Fruit fly (Drosophila melanogaster): Measurements from ENCODE around the gene CG7730.

CG7730 gene

dm6 chr3L:16981114-16981648 lies 46.1 kb upstream of the CG7730 start (continued):
- TF ChIP-seq CG3065 (GFP tag; optimal IDR thresholded peaks at IDR 0.05) = no peak
- TF ChIP-seq E2f2 (GFP tag; IDR thresholded peaks at IDR 0.05) = no peak
- no peak for TF ChIP-seq Poxn (GFP tag; IDR thresholded peaks at IDR 0.05)
- TF ChIP-seq pnt (GFP tag; optimal IDR thresholded peaks at IDR 0.05) = no peak
- no peak for TF ChIP-seq CG1832 (GFP tag; optimal IDR thresholded peaks at IDR 0.05)
- TF ChIP-seq schlank (tag; optimal IDR thresholded peaks at IDR 0.05) = no peak
- no peak for TF ChIP-seq Trl (optimal IDR thresholded peaks at IDR 0.05)
- TF ChIP-seq Trl (GFP tag; optimal IDR thresholded peaks at IDR 0.05) = no peak
- TF ChIP-seq CG14441 (GFP tag; IDR thresholded peaks at IDR 0.05) = no peak
- TF ChIP-seq CG8359 (GFP tag; optimal IDR thresholded peaks at IDR 0.05; ENCODE audit: borderline replicate concordance) = peak; percentile 100
- no peak for TF ChIP-seq vfl (GFP tag; optimal IDR thresholded peaks at IDR 0.05)
- TF ChIP-seq CG8388 (GFP tag; optimal IDR thresholded peaks at IDR 0.05) = no peak
- no peak for TF ChIP-seq CG1792 (GFP tag; optimal IDR thresholded peaks at IDR 0.05)
- no peak for TF ChIP-seq sc (optimal IDR thresholded peaks at IDR 0.05)
- no peak for TF ChIP-seq sc (GFP tag; optimal IDR thresholded peaks at IDR 0.05)
- TF ChIP-seq CG9609 (GFP tag; optimal IDR thresholded peaks at IDR 0.05) = no peak
- peak; percentile 39 for TF ChIP-seq Hey (tag; optimal IDR thresholded peaks at IDR 0.05)
- TF ChIP-seq CG14667 (GFP tag; IDR thresholded peaks at IDR 0.05) = no peak
- no peak for TF ChIP-seq grau (tag; optimal IDR thresholded peaks at IDR 0.05)
- no peak for TF ChIP-seq CG30431 (GFP tag; optimal IDR thresholded peaks at IDR 0.05)
- no peak for TF ChIP-seq jigr1 (GFP tag; IDR thresholded peaks at IDR 0.05)
- no peak for TF ChIP-seq HLHmδ (GFP tag; optimal IDR thresholded peaks at IDR 0.05)
- no peak for TF ChIP-seq CG13775 (GFP tag; optimal IDR thresholded peaks at IDR 0.05)
- no peak for TF ChIP-seq kni (GFP tag; optimal IDR thresholded peaks at IDR 0.05)
- TF ChIP-seq Eip74EF (GFP tag; optimal IDR thresholded peaks at IDR 0.05) = no peak
- peak; percentile 38 for TF ChIP-seq cwo (GFP tag; optimal IDR thresholded peaks at IDR 0.05)
- no peak for TF ChIP-seq Sox102F (GFP tag; optimal IDR thresholded peaks at IDR 0.05)
- no peak for TF ChIP-seq CG17912 (GFP tag; optimal IDR thresholded peaks at IDR 0.05)
- no peak for TF ChIP-seq da (GFP tag; optimal IDR thresholded peaks at IDR 0.05)
- peak; percentile 68 for TF ChIP-seq CG18599 (GFP tag; optimal IDR thresholded peaks at IDR 0.05)
- TF ChIP-seq inv (GFP tag; IDR thresholded peaks at IDR 0.05; ENCODE audit: partially characterized antibody) = no peak
- TF ChIP-seq exex (tag; optimal IDR thresholded peaks at IDR 0.05) = peak; percentile 53
- peak; percentile 99 for TF ChIP-seq GATAe (GFP tag; conservative IDR thresholded peaks at IDR 0.05)
- TF ChIP-seq fd3F (GFP tag; optimal IDR thresholded peaks at IDR 0.05) = no peak
- no peak for TF ChIP-seq CG6791 (GFP tag; IDR thresholded peaks at IDR 0.05; ENCODE audit: partially characterized antibody)
- TF ChIP-seq CG42726 (GFP tag; IDR thresholded peaks at IDR 0.05; ENCODE audit: partially characterized antibody) = no peak
- TF ChIP-seq NfI (GFP tag; optimal IDR thresholded peaks at IDR 0.05) = no peak
- TF ChIP-seq ato (GFP tag; IDR thresholded peaks at IDR 0.05; ENCODE audit: partially characterized antibody) = no peak
- no peak for TF ChIP-seq CG12236 (GFP tag; optimal IDR thresholded peaks at IDR 0.05)
- TF ChIP-seq CG3995 (GFP tag; optimal IDR thresholded peaks at IDR 0.05) = no peak
- TF ChIP-seq CG10654 (GFP tag; optimal IDR thresholded peaks at IDR 0.05) = no peak
- TF ChIP-seq CG11093 (GFP tag; IDR thresholded peaks at IDR 0.05) = no peak
- TF ChIP-seq dm (GFP tag; optimal IDR thresholded peaks at IDR 0.05) = no peak
- TF ChIP-seq Hmr (GFP tag; optimal IDR thresholded peaks at IDR 0.05) = peak; percentile 34
- no peak for TF ChIP-seq trh (GFP tag; optimal IDR thresholded peaks at IDR 0.05)
- TF ChIP-seq CG34422 (GFP tag; IDR thresholded peaks at IDR 0.05) = 0 out of 3 replicates have a peak, but pooled peaks have one; percentile 38
- TF ChIP-seq CoRest (tag; optimal IDR thresholded peaks at IDR 0.05) = no peak
- TF ChIP-seq zf30C (GFP tag; optimal IDR thresholded peaks at IDR 0.05) = no peak
- 0 out of 2 replicates have a peak, but pooled peaks have one; percentile 13 for TF ChIP-seq rib (GFP tag; IDR thresholded peaks at IDR 0.05)
- TF ChIP-seq ro (GFP tag; IDR thresholded peaks at IDR 0.05) = no peak
- no peak for TF ChIP-seq CG11456 (GFP tag; IDR thresholded peaks at IDR 0.05)
